Worm (Caenorhabditis elegans): ENCODE data around the gene H11E01.3.

DNA sequence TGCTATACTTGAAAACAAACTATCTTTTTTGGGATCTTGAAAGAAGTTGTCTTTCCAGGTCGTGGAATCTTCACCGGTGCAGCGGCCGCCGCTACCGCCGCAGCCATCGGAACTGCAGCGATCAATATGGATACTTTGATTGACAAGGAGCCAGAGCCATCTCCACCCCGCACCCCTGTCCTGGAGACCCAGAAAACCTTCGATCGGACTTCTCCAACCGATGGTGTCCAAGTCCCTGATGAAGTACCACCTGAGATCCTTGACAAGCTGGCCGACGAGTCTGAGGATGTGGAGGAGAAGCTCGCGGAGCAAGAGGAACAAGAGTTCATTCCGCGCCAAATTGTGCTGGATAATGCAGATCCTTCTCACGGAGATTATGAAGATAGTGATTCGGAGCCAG lies 9.2 kb downstream of the H11E01.3 start:
- TF ChIP-seq nhr-11 (tag; optimal IDR thresholded peaks at IDR 0.05) (no peak), C38D4.7 (GFP tag; optimal IDR thresholded peaks at IDR 0.05) (no peak), nhr-232 (tag; optimal IDR thresholded peaks at IDR 0.05) (no peak), hlh-15 (tag; optimal IDR thresholded peaks at IDR 0.05) (no peak), pha-4 (tag; optimal IDR thresholded peaks at IDR 0.05) (no peak), pag-3 (tag; optimal IDR thresholded peaks at IDR 0.05; ENCODE audit: borderline replicate concordance) (no peak), unc-42 (tag; optimal IDR thresholded peaks at IDR 0.05) (no peak)
